Worm (Caenorhabditis elegans): ENCODE results near the gene C11E4.7.

DNA sequence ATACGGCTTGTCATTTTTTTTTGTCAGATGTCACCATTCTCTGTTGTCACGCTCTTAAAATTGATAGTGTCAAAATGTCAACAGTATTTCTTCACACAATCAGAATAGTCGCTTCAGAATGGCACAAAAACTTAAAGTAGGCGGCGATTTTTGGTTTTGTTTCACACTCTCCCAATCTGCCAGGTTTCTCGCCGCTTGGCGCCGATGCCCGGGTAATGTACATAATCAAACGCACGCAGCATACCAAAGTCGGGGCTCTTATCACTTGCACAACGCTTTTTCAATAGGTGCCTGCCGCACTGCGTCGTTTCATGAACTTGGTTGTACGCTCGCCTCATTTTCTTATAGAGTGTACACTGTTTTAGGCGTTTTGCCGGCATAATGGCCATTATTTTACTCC is 48.4 kb upstream of the C11E4.7 start:
- no peak for TF ChIP-seq dao-5 (tag; optimal IDR thresholded peaks at IDR 0.05)
- TF ChIP-seq him-1 (tag; optimal IDR thresholded peaks at IDR 0.05) = no peak
